Fruit fly (Drosophila melanogaster): Measurements from ENCODE around the gene Sec61gamma.

Sec61gamma gene

dm6 chrX:19665684-19666141 lies 22.6 kb downstream of the Sec61gamma start (continued):
- TF ChIP-seq CG1024 (GFP tag; IDR thresholded peaks at IDR 0.05) (peak; percentile 23; the same call in 1 of the 2 replicates), Xrp1 (GFP tag; IDR thresholded peaks at IDR 0.05) (0 out of 2 replicates have a peak, but pooled peaks have one; percentile 27), CG31224 (GFP tag; IDR thresholded peaks at IDR 0.05) (peak; percentile 42; the same call in 1 of the 2 replicates), mam (GFP tag; optimal IDR thresholded peaks at IDR 0.05) (peak; percentile 54), tio (GFP tag; optimal IDR thresholded peaks at IDR 0.05) (no peak), Hr3 (GFP tag; optimal IDR thresholded peaks at IDR 0.05) (peak; percentile 9), ttk (GFP tag; IDR thresholded peaks at IDR 0.05) (peak; percentile 41; the same call in 1 of the 2 replicates), CG9817 (tag; optimal IDR thresholded peaks at IDR 0.05) (peak; percentile 25), sima (GFP tag; optimal IDR thresholded peaks at IDR 0.05) (no peak), usp (GFP tag; optimal IDR thresholded peaks at IDR 0.05) (no peak), tap (tag; optimal IDR thresholded peaks at IDR 0.05) (no peak), eve (GFP tag; optimal IDR thresholded peaks at IDR 0.05) (no peak), CrebB (tag; optimal IDR thresholded peaks at IDR 0.05) (no peak), hbn (GFP tag; IDR thresholded peaks at IDR 0.05; ENCODE audit: partially characterized antibody) (no peak), pnt (GFP tag; optimal IDR thresholded peaks at IDR 0.05) (peak; percentile 30), tin (GFP tag; optimal IDR thresholded peaks at IDR 0.05) (peak; percentile 7), psq (GFP tag; optimal IDR thresholded peaks at IDR 0.05) (no peak), ac (GFP tag; optimal IDR thresholded peaks at IDR 0.05) (no peak), zfh2 (GFP tag; optimal IDR thresholded peaks at IDR 0.05) (peak; percentile 40), CG34376 (GFP tag; optimal IDR thresholded peaks at IDR 0.05) (peak; percentile 19), CG9437 (GFP tag; optimal IDR thresholded peaks at IDR 0.05) (no peak), CG4404 (GFP tag; IDR thresholded peaks at IDR 0.05) (peak; percentile 55; the same call in 1 of the 2 replicates), bcd (GFP tag; optimal IDR thresholded peaks at IDR 0.05) (peak; percentile 23), CG6791 (GFP tag; IDR thresholded peaks at IDR 0.05; ENCODE audit: partially characterized antibody) (peak; percentile 71), lmd (GFP tag; IDR thresholded peaks at IDR 0.05) (peak; percentile 62), vfl (GFP tag; optimal IDR thresholded peaks at IDR 0.05) (no peak), E2f1 (GFP tag; IDR thresholded peaks at IDR 0.05) (peak; percentile 27; the same call in 1 of the 2 replicates), prd (optimal IDR thresholded peaks at IDR 0.05) (no peak), prd (GFP tag; IDR thresholded peaks at IDR 0.05) (peak; percentile 78), Pdp1 (GFP tag; optimal IDR thresholded peaks at IDR 0.05) (peak; percentile 27 to 43), br (optimal IDR thresholded peaks at IDR 0.05) (no peak), slbo (GFP tag; IDR thresholded peaks at IDR 0.05) (peak; percentile 85), CG7556 (GFP tag; optimal IDR thresholded peaks at IDR 0.05) (no peak), Sox102F (GFP tag; optimal IDR thresholded peaks at IDR 0.05) (no peak), CG7357 (GFP tag; IDR thresholded peaks at IDR 0.05) (no peak), kay (GFP tag; optimal IDR thresholded peaks at IDR 0.05) (no peak), bsh (GFP tag; optimal IDR thresholded peaks at IDR 0.05) (no peak), CG8290 (GFP tag; optimal IDR thresholded peaks at IDR 0.05) (peak; percentile 25), CG8290 (tag; optimal IDR thresholded peaks at IDR 0.05) (peak in 1 of 2 experiments; percentile 44), Antp (GFP tag; optimal IDR thresholded peaks at IDR 0.05) (peak; percentile 64), CG3281 (GFP tag; optimal IDR thresholded peaks at IDR 0.05) (no peak), ewg (GFP tag; optimal IDR thresholded peaks at IDR 0.05) (no peak), chm (GFP tag; IDR thresholded peaks at IDR 0.05) (peak; percentile 26; the same call in 1 of the 2 replicates), CG14860 (GFP tag; IDR thresholded peaks at IDR 0.05; ENCODE audit: partially characterized antibody) (0 out of 3 replicates have a peak, but pooled peaks have one; percentile 30), CG13287 (GFP tag; IDR thresholded peaks at IDR 0.05; ENCODE audit: partially characterized antibody) (peak; percentile 32; the same call in 1 of the 2 replicates), CG1602 (GFP tag; optimal IDR thresholded peaks at IDR 0.05) (no peak), Jarid2 (GFP tag; optimal IDR thresholded peaks at IDR 0.05) (no peak), luna (GFP tag; optimal IDR thresholded peaks at IDR 0.05) (no peak), CoRest (tag; optimal IDR thresholded peaks at IDR 0.05) (peak; percentile 35), lbe (GFP tag; optimal IDR thresholded peaks at IDR 0.05) (no peak), Mrtf (GFP tag; IDR thresholded peaks at IDR 0.05) (peak; percentile 47; the same call in 2 of the 3 replicates), insv (GFP tag; optimal IDR thresholded peaks at IDR 0.05) (no peak)

Data from whole organism, embryonic.